Worm (Caenorhabditis elegans) whole organism, mixed stage, embryonic: ENCODE measurements around the gene ZK666.12.

Experiments used
- bed-3 ChIP-seq: fragments of 200-800 bp; sonication (Bioruptor generic); optimal IDR thresholded peaks from 3 replicates; lab custom pipeline; 2018; ENCODE audit warnings: mild to moderate bottlenecking, missing genetic modification characterization, moderate library complexity, missing compliant biosample characterization
- blmp-1 ChIP-seq: fragments of 150-350 bp; optimal IDR thresholded peaks from 2 replicates; lab custom pipeline; 2014; ENCODE audit warnings: missing biosample characterization, missing genetic modification characterization
- ceh-43 ChIP-seq: fragments of 200-800 bp; sonication (Bioruptor generic); optimal IDR thresholded peaks from 2 replicates; lab custom pipeline; 2018; ENCODE audit warnings: mild to moderate bottlenecking, missing genetic modification characterization, moderate library complexity, missing compliant biosample characterization
- ceh-83 ChIP-seq: fragments of 200-800 bp; sonication (Bioruptor generic); optimal IDR thresholded peaks from 2 replicates; lab custom pipeline; 2018; ENCODE audit warnings: mild to moderate bottlenecking, missing genetic modification characterization, missing compliant biosample characterization
- cnd-1 ChIP-seq: fragments of 200-800 bp; sonication (Bioruptor generic); optimal IDR thresholded peaks from 2 replicates; lab custom pipeline; 2018; ENCODE audit warnings: mild to moderate bottlenecking, missing genetic modification characterization, missing compliant biosample characterization
- drap-1 ChIP-seq: fragments of 200-800 bp; sonication (Bioruptor generic); optimal IDR thresholded peaks from 3 replicates; lab custom pipeline; 2018; ENCODE audit warnings: mild to moderate bottlenecking, missing genetic modification characterization, missing compliant biosample characterization
- elt-1 ChIP-seq: sonication (generic microtip); optimal IDR thresholded peaks from 2 replicates; lab custom pipeline; 2017; ENCODE audit warnings: missing genetic modification characterization, mild to moderate bottlenecking, missing compliant biosample characterization, antibody characterized with exemption, moderate library complexity, borderline replicate concordance; ENCODE audit not compliant: insufficient read depth
- elt-3 ChIP-seq: fragments of 150-350 bp; optimal IDR thresholded peaks from 2 replicates; lab custom pipeline; 2014; ENCODE audit warnings: missing biosample characterization, missing genetic modification characterization
- hlh-1 ChIP-seq: fragments of 150-350 bp; optimal IDR thresholded peaks from 2 replicates; lab custom pipeline; 2014; ENCODE audit warnings: missing biosample characterization, missing genetic modification reagents, missing genetic modification characterization
- lin-13 ChIP-seq: fragments of 150-350 bp; optimal IDR thresholded peaks from 2 replicates; lab custom pipeline; 2014; ENCODE audit warnings: missing biosample characterization, missing genetic modification characterization
- lin-32 ChIP-seq: fragments of 200-800 bp; sonication (Bioruptor generic); optimal IDR thresholded peaks from 2 replicates; lab custom pipeline; 2018; ENCODE audit warnings: mild to moderate bottlenecking, missing genetic modification characterization, missing compliant biosample characterization
- lsy-2 ChIP-seq: fragments of 150-350 bp; optimal IDR thresholded peaks from 2 replicates; lab custom pipeline; 2014; ENCODE audit warnings: missing biosample characterization, missing genetic modification characterization
- mab-5 ChIP-seq: fragments of 150-350 bp; optimal IDR thresholded peaks from 2 replicates; lab custom pipeline; 2014; ENCODE audit warnings: missing biosample characterization, missing genetic modification characterization
- nhr-12 ChIP-seq: fragments of 150-350 bp; optimal IDR thresholded peaks from 2 replicates; lab custom pipeline; 2014; ENCODE audit warnings: missing biosample characterization, missing genetic modification characterization
- nhr-2 ChIP-seq: fragments of 150-350 bp; optimal IDR thresholded peaks from 2 replicates; lab custom pipeline; 2014; ENCODE audit warnings: missing biosample characterization, missing genetic modification characterization
- nhr-237 ChIP-seq: fragments of 150-350 bp; optimal IDR thresholded peaks from 2 replicates; lab custom pipeline; 2014; ENCODE audit warnings: missing biosample characterization, missing genetic modification characterization
- nhr-28 ChIP-seq: fragments of 150-350 bp; optimal IDR thresholded peaks from 2 replicates; lab custom pipeline; 2014; ENCODE audit warnings: missing biosample characterization, missing genetic modification characterization
- nhr-76 ChIP-seq: sonication (generic microtip); optimal IDR thresholded peaks from 2 replicates; lab custom pipeline; 2017; ENCODE audit warnings: missing biosample characterization, missing genetic modification characterization
- pha-4 ChIP-seq: fragments of 150-350 bp; optimal IDR thresholded peaks from 2 replicates; lab custom pipeline; 2018; ENCODE audit warnings: missing biosample characterization, missing genetic modification reagents, missing genetic modification characterization
- sem-2 ChIP-seq: fragments of 200-800 bp; sonication (Bioruptor generic); optimal IDR thresholded peaks from 2 replicates; lab custom pipeline; 2018; ENCODE audit warnings: mild to moderate bottlenecking, missing genetic modification characterization, missing compliant biosample characterization
- snpc-4 ChIP-seq: fragments of 150-350 bp; optimal IDR thresholded peaks from 2 replicates; lab custom pipeline; 2014; ENCODE audit warnings: missing biosample characterization, missing genetic modification characterization
- sptf-1 ChIP-seq: sonication (generic microtip); optimal IDR thresholded peaks from 2 replicates; lab custom pipeline; 2017; ENCODE audit warnings: mild to moderate bottlenecking, missing genetic modification characterization, moderate library complexity, missing compliant biosample characterization
- tbx-8 ChIP-seq: fragments of 200-800 bp; sonication (Bioruptor generic); optimal IDR thresholded peaks from 2 replicates; lab custom pipeline; 2018; ENCODE audit warnings: mild to moderate bottlenecking, missing genetic modification characterization, moderate library complexity, missing compliant biosample characterization
- unc-120 ChIP-seq: sonication (generic microtip); optimal IDR thresholded peaks from 2 replicates; lab custom pipeline; 2017; ENCODE audit warnings: missing genetic modification characterization, missing compliant biosample characterization; ENCODE audit not compliant: poor library complexity, severe bottlenecking
- unc-39 ChIP-seq: fragments of 150-350 bp; optimal IDR thresholded peaks from 2 replicates; lab custom pipeline; 2014; ENCODE audit warnings: missing biosample characterization, missing genetic modification characterization
- zip-8 ChIP-seq: fragments of 150-350 bp; optimal IDR thresholded peaks from 2 replicates; lab custom pipeline; 2014; ENCODE audit warnings: missing biosample characterization, missing genetic modification characterization
- ztf-11 ChIP-seq: fragments of 150-350 bp; optimal IDR thresholded peaks from 2 replicates; lab custom pipeline; 2014; ENCODE audit warnings: missing biosample characterization, missing genetic modification characterization

The ZK666.12 gene

DNA sequence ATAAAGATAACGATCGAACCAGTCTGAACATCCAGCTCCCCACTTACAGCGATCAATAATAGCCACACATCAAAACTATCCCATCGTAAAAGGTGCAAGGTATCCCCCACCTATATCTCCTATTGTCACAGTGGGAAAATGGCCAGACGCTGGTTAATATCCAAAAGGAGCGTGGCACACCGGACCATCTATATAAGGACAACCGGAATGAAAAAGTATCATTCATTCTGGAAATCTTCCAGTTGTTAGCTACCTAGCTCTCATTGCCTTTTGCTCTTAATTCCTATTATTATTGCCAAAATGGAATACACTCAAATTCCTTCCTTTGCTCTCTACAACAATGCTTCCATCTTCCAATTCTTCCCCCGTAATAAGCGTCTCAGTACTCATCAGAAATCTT lies 19.1 kb upstream of the ZK666.12 start, which contains the start of gene ZK666.4:
Gene ZK666.4, plus strand, starts transcription at position 301 of the 400 bp plus-strand sequence.
- TF ChIP-seq nhr-28 (tag; lab: Kevin White, UChicago) (no peak), elt-3 (tag; lab: Kevin White, UChicago) (no peak), nhr-12 (tag; lab: Kevin White, UChicago) (no peak)

ce11 chrII:10479348-10479747 lies 16.7 kb upstream of the ZK666.12 start, which contains the start of gene clec-59:
clec-59 (minus strand) TSS chrII:10479448.
- TF ChIP-seq sptf-1 (tag; lab: Kevin White, UChicago), result no peak
- TF ChIP-seq elt-1 (tag; lab: Kevin White, UChicago), result no peak
- no peak for TF ChIP-seq ztf-11 (tag; lab: Kevin White, UChicago)
- TF ChIP-seq sem-2 (GFP tag; lab: Kevin White, UChicago), result no peak
- no peak for TF ChIP-seq nhr-12 (tag; lab: Kevin White, UChicago)
- no peak for TF ChIP-seq drap-1 (GFP tag; lab: Kevin White, UChicago)
- no peak for TF ChIP-seq nhr-237 (tag; lab: Kevin White, UChicago)
- no peak for TF ChIP-seq elt-3 (tag; lab: Kevin White, UChicago)
- no peak for TF ChIP-seq unc-39 (tag; lab: Kevin White, UChicago)

DNA sequence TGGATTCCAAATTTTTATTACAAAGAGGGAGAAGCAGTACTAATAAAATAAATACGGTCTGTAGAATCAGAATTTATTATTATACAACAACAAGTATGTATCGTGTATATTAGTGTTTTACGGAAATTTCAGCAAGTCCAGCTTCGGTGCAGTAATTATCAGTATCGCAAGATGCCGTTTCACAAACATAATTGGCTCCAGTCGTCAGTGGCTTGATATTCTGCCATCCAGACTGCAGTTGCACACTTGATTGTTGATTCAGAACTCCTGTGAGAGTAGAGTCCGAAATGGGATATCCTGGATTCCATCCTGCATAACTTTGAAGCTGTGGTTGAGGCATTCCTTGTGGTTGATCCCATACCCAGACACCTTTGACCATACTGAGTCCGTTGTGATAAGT lies 16.0 kb upstream of the ZK666.12 start:
- no peak for TF ChIP-seq sptf-1 (tag; lab: Kevin White, UChicago)
- TF ChIP-seq ceh-43 (GFP tag; lab: Kevin White, UChicago), result no peak
- no peak for TF ChIP-seq elt-1 (tag; lab: Kevin White, UChicago)

- TF ChIP-seq sem-2 (GFP tag; lab: Kevin White, UChicago), result no peak
- TF ChIP-seq nhr-28 (tag; lab: Kevin White, UChicago), result no peak
- TF ChIP-seq lin-13, result no peak
- no peak for TF ChIP-seq unc-120 (tag; lab: Kevin White, UChicago)
- TF ChIP-seq nhr-76 (tag; lab: Kevin White, UChicago), result no peak
- TF ChIP-seq nhr-2, result no peak
- no peak for TF ChIP-seq unc-39 (tag; lab: Kevin White, UChicago)
- TF ChIP-seq lsy-2 (tag; lab: Kevin White, UChicago), result no peak
- no peak for TF ChIP-seq lin-32 (GFP tag; lab: Kevin White, UChicago)
- TF ChIP-seq pha-4 (tag; lab: Kevin White, UChicago), result no peak
- no peak for TF ChIP-seq elt-3 (tag; lab: Kevin White, UChicago)
These were observed 14.0 kb upstream of the ZK666.12 start, which contains the start of the genes clec-60 and ZK666.11 for ce11 chrII:10481824-10482556. clec-60 (minus strand) TSS chrII:10481874. ZK666.11 (plus strand) TSS chrII:10482522.

DNA sequence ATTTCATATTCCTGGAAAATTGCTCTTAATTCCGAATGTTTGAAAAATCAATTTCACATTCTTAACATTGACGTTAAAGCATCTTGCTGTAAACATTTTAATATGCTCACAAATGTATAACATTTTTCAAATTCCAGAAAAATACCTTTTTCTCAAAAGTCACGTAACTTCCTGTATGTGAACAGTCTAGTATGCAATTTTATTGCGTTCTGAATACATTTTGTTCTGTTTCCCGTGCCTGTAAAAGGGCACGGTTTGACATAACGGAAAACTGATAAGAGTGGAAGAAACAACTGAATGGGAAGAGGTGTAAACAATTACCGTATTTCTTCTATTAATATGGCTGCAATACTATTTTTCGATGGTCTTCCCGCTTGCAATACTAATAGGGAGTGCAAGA lies 13.1 kb upstream of the ZK666.12 start:
- no peak for TF ChIP-seq nhr-12 (tag; lab: Kevin White, UChicago)
- no peak for TF ChIP-seq drap-1 (GFP tag; lab: Kevin White, UChicago)
- no peak for TF ChIP-seq sptf-1 (tag; lab: Kevin White, UChicago)
- TF ChIP-seq, all 35 proteins: peak for 0

ce11 chrII:10483860-10484259 lies 12.2 kb upstream of the ZK666.12 start:
- TF ChIP-seq nhr-2, result no peak
- no peak for TF ChIP-seq sptf-1 (tag; lab: Kevin White, UChicago)
- TF ChIP-seq blmp-1, result no peak
- TF ChIP-seq bed-3 (GFP tag; lab: Kevin White, UChicago), result no peak
- TF ChIP-seq ceh-83 (GFP tag; lab: Kevin White, UChicago), result no peak
- TF ChIP-seq drap-1 (GFP tag; lab: Kevin White, UChicago), result no peak
- no peak for TF ChIP-seq elt-1 (tag; lab: Kevin White, UChicago)
- TF ChIP-seq zip-8 (tag; lab: Kevin White, UChicago), result no peak
- TF ChIP-seq cnd-1 (tag; lab: Kevin White, UChicago), result no peak
- TF ChIP-seq nhr-12 (tag; lab: Kevin White, UChicago), result no peak
- TF ChIP-seq hlh-1 (tag; lab: Kevin White, UChicago), result no peak
- TF ChIP-seq nhr-76 (tag; lab: Kevin White, UChicago), result no peak
- no peak for TF ChIP-seq ztf-11 (tag; lab: Kevin White, UChicago)
- TF ChIP-seq lin-13, result no peak
- no peak for TF ChIP-seq tbx-8 (GFP tag; lab: Kevin White, UChicago)
- TF ChIP-seq mab-5 (tag; lab: Kevin White, UChicago), result no peak
- no peak for TF ChIP-seq snpc-4 (tag; lab: Kevin White, UChicago)
- no peak for TF ChIP-seq elt-3 (tag; lab: Kevin White, UChicago)
- TF ChIP-seq, all 35 proteins: peak for 0
